Fruit fly (Drosophila melanogaster) whole organism, prepupa: ENCODE results near the gene CG3347.

ENCODE experiments used
- Blimp-1 ChIP-seq: fragments of 200-800 bp; sonication (Bioruptor generic); optimal IDR thresholded peaks from 3 replicates; lab custom pipeline; 2017; ENCODE audit warnings: missing biosample characterization, missing genetic modification characterization, mild to moderate bottlenecking, moderate library complexity, missing genetic modification reagents
- CG15336 ChIP-seq: fragments of 200-800 bp; sonication (Bioruptor generic); IDR thresholded peaks from 2 replicates; pipeline ENCODE4 v1.3.6; 2022; ENCODE audit warnings: missing biosample characterization, missing genetic modification characterization
- CG3032 ChIP-seq: fragments of 200-800 bp; optimal IDR thresholded peaks from 2 replicates; lab custom pipeline; 2019; ENCODE audit warnings: missing biosample characterization, mild to moderate bottlenecking, missing genetic modification characterization, moderate library complexity
- CG34406 ChIP-seq: fragments of 200-800 bp; sonication (Bioruptor generic); optimal IDR thresholded peaks from 3 replicates; lab custom pipeline; 2016; ENCODE audit warnings: missing biosample characterization, missing genetic modification characterization
- CG6808 ChIP-seq: fragments of 200-800 bp; sonication (Bioruptor generic); optimal IDR thresholded peaks from 3 replicates; lab custom pipeline; 2017; ENCODE audit warnings: missing biosample characterization, missing genetic modification characterization, mild to moderate bottlenecking, moderate library complexity, missing genetic modification reagents
- CG9139 ChIP-seq: fragments of 200-800 bp; sonication (Bioruptor generic); optimal IDR thresholded peaks from 3 replicates; lab custom pipeline; 2017; ENCODE audit warnings: missing biosample characterization, mild to moderate bottlenecking, missing genetic modification characterization
- Eip75B ChIP-seq: fragments of 200-800 bp; sonication (Bioruptor generic); optimal IDR thresholded peaks from 3 replicates; lab custom pipeline; 2016; ENCODE audit warnings: missing biosample characterization, missing genetic modification characterization
- Eip93F ChIP-seq: fragments of 200-800 bp; sonication (Bioruptor generic); optimal IDR thresholded peaks from 2 replicates; lab custom pipeline; 2016; ENCODE audit warnings: missing biosample characterization, mild to moderate bottlenecking, missing genetic modification characterization
- Ets21C ChIP-seq: fragments of 200-800 bp; sonication (Bioruptor generic); optimal IDR thresholded peaks from 3 replicates; lab custom pipeline; 2016; ENCODE audit warnings: missing biosample characterization, missing genetic modification characterization
- Gug ChIP-seq: fragments of 200-800 bp; sonication (Bioruptor generic); IDR thresholded peaks from 2 replicates; pipeline ENCODE4 v1.3.6; 2022; ENCODE audit warnings: missing biosample characterization, missing genetic modification characterization
- Hr38 ChIP-seq: sonication (Bioruptor generic); optimal IDR thresholded peaks from 2 replicates; lab custom pipeline; 2016; ENCODE audit warnings: missing biosample characterization, missing genetic modification characterization
- Hr39 ChIP-seq: fragments of 200-800 bp; sonication (Bioruptor generic); optimal IDR thresholded peaks from 2 replicates; lab custom pipeline; 2016; ENCODE audit warnings: missing biosample characterization, missing genetic modification characterization
- Hr4 ChIP-seq: fragments of 200-800 bp; sonication (Bioruptor generic); optimal IDR thresholded peaks from 3 replicates; lab custom pipeline; 2016; ENCODE audit warnings: missing biosample characterization, missing genetic modification characterization
- Lpt ChIP-seq: fragments of 200-800 bp; sonication (Bioruptor generic); optimal IDR thresholded peaks from 3 replicates; lab custom pipeline; 2016; ENCODE audit warnings: missing biosample characterization, missing genetic modification characterization
- OdsH ChIP-seq: fragments of 200-800 bp; sonication (Bioruptor generic); optimal IDR thresholded peaks from 3 replicates; lab custom pipeline; 2016; ENCODE audit warnings: missing biosample characterization, missing genetic modification characterization
- acj6 ChIP-seq: fragments of 200-800 bp; sonication (Bioruptor generic); optimal IDR thresholded peaks from 3 replicates; lab custom pipeline; 2016; ENCODE audit warnings: missing biosample characterization, missing genetic modification characterization
- cyc ChIP-seq: fragments of 200-800 bp; sonication (Bioruptor generic); optimal IDR thresholded peaks from 3 replicates; lab custom pipeline; 2016; ENCODE audit warnings: missing biosample characterization, missing genetic modification characterization
- eg ChIP-seq: fragments of 200-800 bp; sonication (Bioruptor generic); IDR thresholded peaks from 3 replicates; pipeline ENCODE4 v1.3.6; 2022; ENCODE audit warnings: missing biosample characterization, missing genetic modification characterization

The CG3347 gene

dm6 chr2L:3308529-3309272 is 39.5 kb downstream of the CG3347 start, which contains the start of gene CG15406:
Gene CG15406, plus strand, starts transcription at chr2L:3309222.
- no peak for TF ChIP-seq Hr39 (GFP tag; lab: Kevin White, UChicago)
- no peak for TF ChIP-seq CG15336
- TF ChIP-seq CG6808 (GFP tag; lab: Kevin White, UChicago), result no peak
- TF ChIP-seq Eip93F, result no peak
- TF ChIP-seq Eip75B, result no peak
- no peak for TF ChIP-seq cyc
- TF ChIP-seq Ets21C (GFP tag; lab: Kevin White, UChicago), result no peak
- no peak for TF ChIP-seq Gug (GFP tag; lab: Robert Waterston, UW)
- TF ChIP-seq CG34406 (GFP tag; lab: Kevin White, UChicago), result no peak
- TF ChIP-seq Lpt (GFP tag; lab: Kevin White, UChicago), result no peak
- no peak for TF ChIP-seq Hr4 (GFP tag; lab: Kevin White, UChicago)
- no peak for TF ChIP-seq CG9139
- TF ChIP-seq OdsH (GFP tag; lab: Kevin White, UChicago), result no peak
- TF ChIP-seq eg, result no peak
- TF ChIP-seq acj6 (GFP tag; lab: Kevin White, UChicago), result no peak

dm6 chr2L:3319731-3320295 is 50.6 kb downstream of the CG3347 start, which contains the start of the genes Fign and CG8837:
Gene Fign, minus strand, starts transcription at chr2L:3319872.
Gene CG8837, plus strand, starts transcription at chr2L:3320245.
- TF ChIP-seq Blimp-1 (GFP tag; lab: Kevin White, UChicago), result peak; percentile 87
- no peak for TF ChIP-seq Ets21C (GFP tag; lab: Kevin White, UChicago)
- no peak for TF ChIP-seq Hr38 (GFP tag; lab: Kevin White, UChicago)
- TF ChIP-seq CG3032 (tag; lab: Kevin White, UChicago), result no peak
